Fruit fly (Drosophila melanogaster) whole organism, embryonic: Measurements from ENCODE around the gene CG8128.

Source experiments
- Atf6 ChIP-seq: fragments of 200-800 bp; sonication (Bioruptor generic); IDR thresholded peaks from 2 replicates; pipeline ENCODE4 v1.3.6; 2022; ENCODE audit warnings: missing biosample characterization, missing genetic modification characterization
- B-H1 ChIP-seq: fragments of 200-800 bp; sonication (Bioruptor generic); IDR thresholded peaks from 3 replicates; pipeline ENCODE4 v1.3.6; 2022; ENCODE audit warnings: missing biosample characterization, missing genetic modification characterization
- Blimp-1 ChIP-seq: fragments of 200-800 bp; sonication (Bioruptor generic); optimal IDR thresholded peaks from 3 replicates; lab custom pipeline; 2018; ENCODE audit warnings: missing biosample characterization, missing genetic modification characterization, mild to moderate bottlenecking, moderate library complexity, missing genetic modification reagents
- CG12236 ChIP-seq: fragments of 200-800 bp; sonication (Bioruptor generic); optimal IDR thresholded peaks from 2 replicates; lab custom pipeline; 2016; ENCODE audit warnings: missing biosample characterization, missing genetic modification characterization
- CG14014 ChIP-seq: fragments of 200-800 bp; sonication (Bioruptor generic); IDR thresholded peaks from 2 replicates; pipeline ENCODE4 v1.3.6; 2022; ENCODE audit warnings: missing biosample characterization, missing genetic modification characterization
- CG15011 ChIP-seq: fragments of 200-800 bp; sonication (Bioruptor generic); optimal IDR thresholded peaks from 3 replicates; lab custom pipeline; 2018; ENCODE audit warnings: missing biosample characterization, mild to moderate bottlenecking, missing genetic modification characterization
- CG15269 ChIP-seq: fragments of 200-800 bp; sonication (Bioruptor generic); optimal IDR thresholded peaks from 2 replicates; lab custom pipeline; 2018; ENCODE audit warnings: missing biosample characterization, mild to moderate bottlenecking, missing genetic modification characterization, moderate library complexity
- CG15514 ChIP-seq: fragments of 200-800 bp; sonication (Bioruptor generic); optimal IDR thresholded peaks from 3 replicates; lab custom pipeline; 2017; ENCODE audit warnings: missing biosample characterization, missing genetic modification characterization, mild to moderate bottlenecking, moderate library complexity, missing genetic modification reagents
- CG16863 ChIP-seq: fragments of 200-800 bp; sonication (Bioruptor generic); optimal IDR thresholded peaks from 3 replicates; lab custom pipeline; 2016; ENCODE audit warnings: missing biosample characterization, missing genetic modification characterization
- CG17361 ChIP-seq: fragments of 200-800 bp; sonication (Bioruptor generic); IDR thresholded peaks from 3 replicates; pipeline ENCODE4 v1.3.6; 2022; ENCODE audit warnings: missing biosample characterization, missing genetic modification characterization
- CG1792 ChIP-seq: fragments of 200-800 bp; sonication (Bioruptor generic); optimal IDR thresholded peaks from 2 replicates; lab custom pipeline; 2016; ENCODE audit warnings: missing biosample characterization, missing genetic modification characterization
- CG18599 ChIP-seq: fragments of 200-800 bp; sonication (Bioruptor generic); optimal IDR thresholded peaks from 3 replicates; lab custom pipeline; 2017; ENCODE audit warnings: missing biosample characterization, missing genetic modification characterization, mild to moderate bottlenecking, moderate library complexity, missing genetic modification reagents
- CG2202 ChIP-seq: fragments of 200-800 bp; sonication (Bioruptor generic); optimal IDR thresholded peaks from 2 replicates; lab custom pipeline; 2018; ENCODE audit warnings: missing biosample characterization, mild to moderate bottlenecking, missing genetic modification characterization
- CG2712 ChIP-seq: fragments of 200-800 bp; optimal IDR thresholded peaks from 3 replicates; lab custom pipeline; 2019; ENCODE audit warnings: missing biosample characterization, mild to moderate bottlenecking, missing genetic modification characterization, moderate library complexity
- CG31365 ChIP-seq: fragments of 200-800 bp; sonication (Bioruptor generic); optimal IDR thresholded peaks from 2 replicates; lab custom pipeline; 2018; ENCODE audit warnings: missing biosample characterization, mild to moderate bottlenecking, missing genetic modification characterization
- CG3995 ChIP-seq: fragments of 200-800 bp; sonication (Bioruptor generic); optimal IDR thresholded peaks from 3 replicates; lab custom pipeline; 2016; ENCODE audit warnings: missing biosample characterization, missing genetic modification characterization
- CG43689 ChIP-seq: fragments of 200-800 bp; sonication (Bioruptor generic); IDR thresholded peaks from 2 replicates; pipeline ENCODE4 v1.3.6; 2022; ENCODE audit warnings: missing biosample characterization, missing genetic modification characterization
- CG4404 ChIP-seq: fragments of 200-800 bp; sonication (Bioruptor generic); IDR thresholded peaks from 2 replicates; pipeline ENCODE4 v1.3.6; 2022; ENCODE audit warnings: missing biosample characterization, missing genetic modification characterization
- CG4617 ChIP-seq: fragments of 200-800 bp; sonication (Bioruptor generic); optimal IDR thresholded peaks from 3 replicates; lab custom pipeline; 2016; ENCODE audit warnings: missing biosample characterization, missing genetic modification characterization, borderline replicate concordance
- CG9797 ChIP-seq: fragments of 200-800 bp; sonication (Bioruptor generic); optimal IDR thresholded peaks from 3 replicates; lab custom pipeline; 2018; ENCODE audit warnings: missing biosample characterization, mild to moderate bottlenecking, missing genetic modification characterization
- D19A ChIP-seq: fragments of 200-800 bp; optimal IDR thresholded peaks from 3 replicates; lab custom pipeline; 2019; ENCODE audit warnings: missing biosample characterization, mild to moderate bottlenecking, missing genetic modification characterization, moderate library complexity
- E2f1 ChIP-seq: fragments of 200-800 bp; sonication (Bioruptor generic); IDR thresholded peaks from 2 replicates; pipeline ENCODE4 v1.3.6; 2022; ENCODE audit warnings: missing biosample characterization, missing genetic modification characterization
- H15 ChIP-seq: fragments of 200-800 bp; sonication (Bioruptor generic); IDR thresholded peaks from 3 replicates; pipeline ENCODE4 v1.3.6; 2022; ENCODE audit warnings: missing biosample characterization, missing genetic modification characterization
- Scr ChIP-seq: fragments of 200-800 bp; sonication (Bioruptor generic); IDR thresholded peaks from 2 replicates; pipeline ENCODE4 v1.3.6; 2022; ENCODE audit warnings: missing biosample characterization, missing genetic modification characterization; ENCODE audit not compliant: partially characterized antibody
- Sox100B ChIP-seq: fragments of 200-800 bp; sonication (Bioruptor generic); optimal IDR thresholded peaks from 3 replicates; lab custom pipeline; 2018; ENCODE audit warnings: missing biosample characterization, mild to moderate bottlenecking, missing genetic modification characterization
- Sry-β ChIP-seq: fragments of 200-800 bp; sonication (Bioruptor generic); optimal IDR thresholded peaks from 2 replicates; lab custom pipeline; 2018; ENCODE audit warnings: missing biosample characterization, mild to moderate bottlenecking, missing genetic modification characterization, moderate library complexity
- Tbp ChIP-seq: fragments of >200 bp; optimal IDR thresholded peaks from 2 replicates; lab custom pipeline; 2018; ENCODE audit warnings: missing biosample characterization, missing genetic modification characterization
- Vsx1 ChIP-seq: fragments of 200-800 bp; sonication (Bioruptor generic); optimal IDR thresholded peaks from 2 replicates; lab custom pipeline; 2017; ENCODE audit warnings: missing biosample characterization, mild to moderate bottlenecking, missing genetic modification characterization, missing genetic modification reagents
- abd-A ChIP-seq: fragments of 200-800 bp; sonication (Bioruptor generic); optimal IDR thresholded peaks from 3 replicates; lab custom pipeline; 2019; ENCODE audit warnings: missing biosample characterization, mild to moderate bottlenecking, missing genetic modification characterization, moderate library complexity
- amos ChIP-seq: fragments of 200-800 bp; sonication (Bioruptor generic); IDR thresholded peaks from 2 replicates; pipeline ENCODE4 v1.3.6; 2022; ENCODE audit warnings: missing biosample characterization, missing genetic modification characterization; ENCODE audit not compliant: partially characterized antibody
- ase ChIP-seq: fragments of 200-800 bp; sonication (Bioruptor generic); IDR thresholded peaks from 3 replicates; pipeline ENCODE4 v1.3.6; 2022; ENCODE audit warnings: missing biosample characterization, missing genetic modification characterization
- br ChIP-seq: fragments of >200 bp; optimal IDR thresholded peaks from 2 replicates; lab custom pipeline; 2017
- chn ChIP-seq: fragments of 200-800 bp; sonication (Bioruptor generic); optimal IDR thresholded peaks from 2 replicates; lab custom pipeline; 2016; ENCODE audit warnings: missing biosample characterization, missing genetic modification characterization
- crc ChIP-seq: fragments of 200-800 bp; sonication (Bioruptor generic); optimal IDR thresholded peaks from 2 replicates; lab custom pipeline; 2016; ENCODE audit warnings: missing biosample characterization, missing genetic modification characterization
- da ChIP-seq: fragments of 200-800 bp; sonication (Bioruptor generic); optimal IDR thresholded peaks from 2 replicates; lab custom pipeline; 2016; ENCODE audit warnings: missing biosample characterization, missing genetic modification characterization
- dimm ChIP-seq: fragments of 200-800 bp; sonication (Bioruptor generic); IDR thresholded peaks from 2 replicates; pipeline ENCODE4 v1.3.6; 2022; ENCODE audit warnings: missing biosample characterization, missing genetic modification characterization
- ham ChIP-seq: fragments of 200-800 bp; sonication (Bioruptor generic); IDR thresholded peaks from 2 replicates; pipeline ENCODE4 v1.3.6; 2022; ENCODE audit warnings: missing biosample characterization, missing genetic modification characterization
- hbn ChIP-seq: fragments of 200-800 bp; sonication (Bioruptor generic); IDR thresholded peaks from 2 replicates; pipeline ENCODE4 v1.3.6; 2022; ENCODE audit warnings: missing biosample characterization, missing genetic modification characterization; ENCODE audit not compliant: partially characterized antibody
- insv ChIP-seq, 2 experiments: fragments of 200-800 bp; sonication (Bioruptor generic); optimal IDR thresholded peaks; 3 replicates each; lab custom pipeline; 2016 to 2018; ENCODE audit warnings: missing biosample characterization in 2 of 2, missing genetic modification characterization in 2 of 2
- ken ChIP-seq: fragments of 200-800 bp; sonication (Bioruptor generic); IDR thresholded peaks from 3 replicates; pipeline ENCODE4 v1.3.6; 2022; ENCODE audit warnings: missing biosample characterization, missing genetic modification characterization
- lov ChIP-seq, 2 experiments: fragments of 200-800 bp in 1 of 2; fragments of >200 bp in 1 of 2; sonication (Bioruptor generic) in 1 of 2; IDR thresholded peaks in 1 of 2; optimal IDR thresholded peaks in 1 of 2; 2 replicates in 1 of 2; 3 replicates in 1 of 2; pipeline versions ENCODE4 v1.3.6 to Lab custom; 2017 to 2022; ENCODE audit warnings: missing biosample characterization in 1 of 2, missing genetic modification characterization in 1 of 2
- maf-S ChIP-seq: fragments of 200-800 bp; sonication (Bioruptor generic); optimal IDR thresholded peaks from 2 replicates; lab custom pipeline; 2016; ENCODE audit warnings: missing biosample characterization, missing genetic modification characterization
- nom ChIP-seq: fragments of 200-800 bp; sonication (Bioruptor generic); optimal IDR thresholded peaks from 2 replicates; lab custom pipeline; 2017; ENCODE audit warnings: missing biosample characterization, missing genetic modification characterization, mild to moderate bottlenecking, moderate library complexity, missing genetic modification reagents
- pho ChIP-seq: fragments of 200-800 bp; sonication (Bioruptor generic); optimal IDR thresholded peaks from 2 replicates; lab custom pipeline; 2016; ENCODE audit warnings: missing biosample characterization, missing genetic modification characterization
- pnt ChIP-seq: fragments of 200-800 bp; sonication (Bioruptor generic); optimal IDR thresholded peaks from 3 replicates; lab custom pipeline; 2016; ENCODE audit warnings: missing biosample characterization, missing genetic modification characterization
- pzg ChIP-seq: fragments of 200-800 bp; sonication (Bioruptor generic); optimal IDR thresholded peaks from 3 replicates; lab custom pipeline; 2018; ENCODE audit warnings: missing biosample characterization, mild to moderate bottlenecking, missing genetic modification characterization, moderate library complexity
- repo ChIP-seq: fragments of 200-800 bp; sonication (Bioruptor generic); optimal IDR thresholded peaks from 2 replicates; lab custom pipeline; 2016; ENCODE audit warnings: missing biosample characterization, missing genetic modification characterization
- rib ChIP-seq: fragments of 200-800 bp; sonication (Bioruptor generic); IDR thresholded peaks from 2 replicates; pipeline ENCODE4 v1.3.6; 2022; ENCODE audit warnings: missing biosample characterization, missing genetic modification characterization
- shn ChIP-seq: fragments of 200-800 bp; sonication (Bioruptor generic); optimal IDR thresholded peaks from 3 replicates; lab custom pipeline; 2016; ENCODE audit warnings: missing biosample characterization, missing genetic modification characterization
- sna ChIP-seq: fragments of 200-800 bp; sonication (Bioruptor generic); IDR thresholded peaks from 2 replicates; pipeline ENCODE4 v1.3.6; 2022; ENCODE audit warnings: missing biosample characterization, missing genetic modification characterization; ENCODE audit not compliant: partially characterized antibody
- z ChIP-seq: fragments of 200-800 bp; sonication (Bioruptor generic); IDR thresholded peaks from 3 replicates; pipeline ENCODE4 v1.3.6; 2022; ENCODE audit warnings: missing biosample characterization, missing genetic modification characterization

CG8128 gene

dm6 chrX:15733995-15734394 lies 36.7 kb downstream of the CG8128 start, which contains the start of the genes CG12379 and MagR:
TSS of gene CG12379 (minus strand) at chrX:15733996.
TSS of gene MagR (plus strand) at chrX:15734270.
- TF ChIP-seq da (no peak), D19A (peak; percentile 17), CG4617 (peak; percentile 42), CG18599 (GFP tag; lab: Kevin White, UChicago) (no peak), sna (GFP tag; lab: Robert Waterston, UW) (peak; percentile 66; the same call in 1 of the 2 replicates), ase (no peak), nom (peak; percentile 28), Scr (GFP tag; lab: Robert Waterston, UW) (peak; percentile 83), chn (peak; percentile 56), CG4404 (peak; percentile 55; the same call in 1 of the 2 replicates), br (lab: Kevin White, UChicago) (no peak), z (GFP tag; lab: Robert Waterston, UW) (no peak), CG17361 (peak; percentile 83), CG15011 (GFP tag; lab: Kevin White, UChicago) (no peak), abd-A (no peak), lov (optimal IDR thresholded peaks at IDR 0.05; lab: Kevin White, UChicago) (no peak), lov (GFP tag; IDR thresholded peaks at IDR 0.05; lab: Robert Waterston, UW) (no peak), CG15269 (tag; lab: Kevin White, UChicago) (no peak), ham (GFP tag; lab: Robert Waterston, UW) (no peak), Atf6 (GFP tag; lab: Robert Waterston, UW) (peak; percentile 59; the same call in 1 of the 2 replicates), Sry-β (GFP tag; lab: Kevin White, UChicago) (peak; percentile 87), hbn (peak; percentile 66), Vsx1 (no peak), Tbp (no peak), CG16863 (GFP tag; lab: Kevin White, UChicago) (peak; percentile 45), maf-S (peak; percentile 29), CG2202 (tag; lab: Kevin White, UChicago) (no peak), shn (GFP tag; lab: Kevin White, UChicago) (peak; percentile 7), pzg (GFP tag; lab: Kevin White, UChicago) (peak; percentile 58), CG12236 (GFP tag; lab: Kevin White, UChicago) (peak; percentile 2), CG9797 (GFP tag; lab: Kevin White, UChicago) (no peak), repo (no peak), pnt (GFP tag; lab: Kevin White, UChicago) (peak; percentile 36), CG31365 (tag; lab: Kevin White, UChicago) (no peak), B-H1 (no peak), dimm (GFP tag; lab: Robert Waterston, UW) (no peak), CG2712 (tag; lab: Kevin White, UChicago) (peak; percentile 67), insv (GFP tag; optimal IDR thresholded peaks at IDR 0.05; lab: Kevin White, UChicago) (peak in 1 of 2 experiments; percentile 48), rib (GFP tag; lab: Robert Waterston, UW) (no peak), crc (peak; percentile 35), E2f1 (peak; percentile 32; the same call in 1 of the 2 replicates), CG14014 (peak; percentile 36; the same call in 1 of the 2 replicates), CG15514 (peak; percentile 58), pho (GFP tag; lab: Kevin White, UChicago) (peak; percentile 67), CG3995 (GFP tag; lab: Kevin White, UChicago) (peak; percentile 100), Blimp-1 (GFP tag; lab: Kevin White, UChicago) (no peak), Sox100B (no peak), CG1792 (GFP tag; lab: Kevin White, UChicago) (no peak), amos (GFP tag; lab: Robert Waterston, UW) (peak; percentile 78), H15 (no peak; the same call in 2 of the 3 replicates), ken (GFP tag; lab: Robert Waterston, UW) (no peak), CG43689 (GFP tag; lab: Robert Waterston, UW) (no peak)
